Worm (Caenorhabditis elegans): ENCODE results near the gene mcm-3.

DNA sequence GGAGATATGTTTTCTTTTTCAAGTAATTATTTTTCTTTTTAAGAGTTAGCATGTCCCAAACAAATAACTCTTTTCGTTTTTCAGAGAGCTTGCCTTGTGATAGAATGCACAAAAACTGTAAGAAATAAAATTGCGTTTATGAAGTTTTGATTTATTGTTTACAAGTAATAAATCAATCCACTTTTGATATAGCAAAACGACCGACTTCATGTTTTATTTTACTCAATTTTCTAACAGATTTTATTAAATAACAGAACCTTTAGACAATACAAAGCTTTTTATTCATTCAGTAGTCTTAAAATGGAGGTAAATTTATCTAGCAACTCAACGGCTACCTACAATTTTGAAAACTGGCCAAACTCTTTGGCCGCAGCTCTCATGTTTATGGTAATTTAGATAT is 35.4 kb upstream of the mcm-3 start, which contains the start of gene srx-78:
- no peak for TF ChIP-seq ceh-48 (tag; optimal IDR thresholded peaks at IDR 0.05)
- TF ChIP-seq pha-2 (tag; optimal IDR thresholded peaks at IDR 0.05): no peak
- TF ChIP-seq mec-3 (tag; optimal IDR thresholded peaks at IDR 0.05; ENCODE audit: borderline replicate concordance): no peak
- TF ChIP-seq pqm-1 (tag; optimal IDR thresholded peaks at IDR 0.05): no peak
- TF ChIP-seq pha-4 (tag; optimal IDR thresholded peaks at IDR 0.05): no peak
- TF ChIP-seq ceh-9 (tag; optimal IDR thresholded peaks at IDR 0.05): no peak
- TF ChIP-seq ceh-18 (tag; optimal IDR thresholded peaks at IDR 0.05): no peak
- TF ChIP-seq che-1 (tag; optimal IDR thresholded peaks at IDR 0.05): no peak
- TF ChIP-seq hlh-6 (tag; optimal IDR thresholded peaks at IDR 0.05): no peak
